Fruit fly (Drosophila melanogaster): ENCODE results near the gene CG32453.
A peak's percentile ranks its signal among the peaks of the same experiment; 100 is the strongest.

CG32453 gene

dm6 chr3L:22741389-22742120 lies 44.5 kb downstream of the CG32453 start, which contains the start of gene CG7369 (continued):
- TF ChIP-seq CG9932 (GFP tag; IDR thresholded peaks at IDR 0.05) (peak; percentile 91), Oaz (GFP tag; IDR thresholded peaks at IDR 0.05) (peak; percentile 41; the same call in 1 of the 2 replicates), Nf-YC (tag; optimal IDR thresholded peaks at IDR 0.05) (peak; percentile 73), gcm2 (GFP tag; optimal IDR thresholded peaks at IDR 0.05) (peak; percentile 70), CG6175 (GFP tag; IDR thresholded peaks at IDR 0.05) (0 out of 3 replicates have a peak, but pooled peaks have one; percentile 36), CG3726 (GFP tag; IDR thresholded peaks at IDR 0.05) (no peak), CG12219 (GFP tag; optimal IDR thresholded peaks at IDR 0.05) (peak; percentile 33), CG8388 (GFP tag; optimal IDR thresholded peaks at IDR 0.05) (peak; percentile 41), ewg (GFP tag; optimal IDR thresholded peaks at IDR 0.05) (peak; percentile 69), CG1832 (GFP tag; optimal IDR thresholded peaks at IDR 0.05) (no peak), al (GFP tag; IDR thresholded peaks at IDR 0.05) (peak; percentile 76), slbo (GFP tag; IDR thresholded peaks at IDR 0.05) (peak; percentile 86), stwl (tag; optimal IDR thresholded peaks at IDR 0.05) (peak; percentile 74), CG32532 (GFP tag; IDR thresholded peaks at IDR 0.05) (peak; percentile 83), Camta (GFP tag; optimal IDR thresholded peaks at IDR 0.05) (peak; percentile 36), Xrp1 (GFP tag; IDR thresholded peaks at IDR 0.05) (peak; percentile 78), tll (GFP tag; optimal IDR thresholded peaks at IDR 0.05) (peak; percentile 49 to 84), unc-4 (GFP tag; IDR thresholded peaks at IDR 0.05; ENCODE audit: partially characterized antibody) (peak; percentile 83), ATbp (GFP tag; optimal IDR thresholded peaks at IDR 0.05) (peak; percentile 42), CG18262 (tag; optimal IDR thresholded peaks at IDR 0.05) (peak; percentile 81), sens (GFP tag) (peak; percentile 96), Drgx (GFP tag; IDR thresholded peaks at IDR 0.05) (peak; percentile 69), pzg (GFP tag; optimal IDR thresholded peaks at IDR 0.05) (peak; percentile 76), CG9727 (GFP tag; optimal IDR thresholded peaks at IDR 0.05) (peak; percentile 89), CrebB (tag; optimal IDR thresholded peaks at IDR 0.05) (peak; percentile 1), CG33213 (GFP tag; optimal IDR thresholded peaks at IDR 0.05) (peak; percentile 75), Bgb (GFP tag; IDR thresholded peaks at IDR 0.05; ENCODE audit: partially characterized antibody) (peak; percentile 50; the same call in 1 of the 2 replicates), CG11723 (GFP tag; optimal IDR thresholded peaks at IDR 0.05) (peak; percentile 83), CG3838 (GFP tag; optimal IDR thresholded peaks at IDR 0.05) (peak; percentile 29), Doc3 (GFP tag; IDR thresholded peaks at IDR 0.05; ENCODE audit: partially characterized antibody) (peak; percentile 86), Dip2 (GFP tag; IDR thresholded peaks at IDR 0.05) (no peak), Mrtf (GFP tag; IDR thresholded peaks at IDR 0.05) (peak; percentile 70), CG15696 (tag; optimal IDR thresholded peaks at IDR 0.05) (peak; percentile 63), eyg (GFP tag; optimal IDR thresholded peaks at IDR 0.05) (peak; percentile 36), sd (tag; optimal IDR thresholded peaks at IDR 0.05) (peak; percentile 61), CG12155 (GFP tag; optimal IDR thresholded peaks at IDR 0.05) (peak; percentile 90), CG11247 (GFP tag; IDR thresholded peaks at IDR 0.05) (peak; percentile 59; the same call in 1 of the 2 replicates), cad (GFP tag; optimal IDR thresholded peaks at IDR 0.05) (no peak), vfl (GFP tag; optimal IDR thresholded peaks at IDR 0.05) (peak; percentile 84), br (optimal IDR thresholded peaks at IDR 0.05) (no peak), CG9609 (GFP tag; optimal IDR thresholded peaks at IDR 0.05) (peak; percentile 63), fd96Cb (tag; optimal IDR thresholded peaks at IDR 0.05) (peak; percentile 67), zen (tag; optimal IDR thresholded peaks at IDR 0.05) (peak; percentile 80), H15 (GFP tag; IDR thresholded peaks at IDR 0.05) (peak; percentile 74; the same call in 2 of the 3 replicates), Optix (GFP tag; IDR thresholded peaks at IDR 0.05) (peak; percentile 68), CG43689 (GFP tag; IDR thresholded peaks at IDR 0.05) (no peak), org-1 (GFP tag; optimal IDR thresholded peaks at IDR 0.05) (peak; percentile 25), CG11456 (GFP tag; IDR thresholded peaks at IDR 0.05) (peak; percentile 85), CG1024 (GFP tag; IDR thresholded peaks at IDR 0.05) (no peak; the same call in 1 of the 2 replicates), CG8089 (GFP tag; optimal IDR thresholded peaks at IDR 0.05) (peak; percentile 25)
